Fruit fly (Drosophila melanogaster) whole organism, embryonic: ENCODE results near the gene CG7289.
A peak's percentile ranks its signal among the peaks of the same experiment; 100 is the strongest.

Experiments used
- B-H2 ChIP-seq: fragments of 200-800 bp; sonication (Bioruptor generic); optimal IDR thresholded peaks from 2 replicates; lab custom pipeline; 2018; ENCODE audit warnings: missing biosample characterization, mild to moderate bottlenecking, missing genetic modification characterization
- Bdp1 ChIP-seq: fragments of 200-800 bp; sonication (Bioruptor generic); optimal IDR thresholded peaks from 3 replicates; lab custom pipeline; 2016; ENCODE audit warnings: missing biosample characterization, missing genetic modification characterization
- C15 ChIP-seq: fragments of 200-800 bp; sonication (Bioruptor generic); IDR thresholded peaks from 3 replicates; pipeline ENCODE4 v1.3.6; 2022; ENCODE audit warnings: missing biosample characterization, missing genetic modification characterization
- CG10267 ChIP-seq: fragments of 200-800 bp; sonication (Bioruptor generic); optimal IDR thresholded peaks from 2 replicates; lab custom pipeline; 2018; ENCODE audit warnings: missing biosample characterization, mild to moderate bottlenecking, missing genetic modification characterization, moderate library complexity
- CG11456 ChIP-seq: fragments of 200-800 bp; sonication (Bioruptor generic); IDR thresholded peaks from 3 replicates; pipeline ENCODE4 v1.3.6; 2022; ENCODE audit warnings: missing biosample characterization, missing genetic modification characterization
- CG11504 ChIP-seq: fragments of 200-800 bp; sonication (Bioruptor generic); optimal IDR thresholded peaks from 3 replicates; lab custom pipeline; 2019; ENCODE audit warnings: missing biosample characterization, mild to moderate bottlenecking, missing genetic modification characterization, moderate library complexity
- CG12942 ChIP-seq: fragments of 200-800 bp; sonication (Bioruptor generic); optimal IDR thresholded peaks from 3 replicates; lab custom pipeline; 2016; ENCODE audit warnings: missing biosample characterization, missing genetic modification characterization
- CG13123 ChIP-seq: fragments of 200-800 bp; sonication (Bioruptor generic); optimal IDR thresholded peaks from 2 replicates; lab custom pipeline; 2016; ENCODE audit warnings: missing biosample characterization, missing genetic modification characterization
- CG14710 ChIP-seq: fragments of 200-800 bp; sonication (Bioruptor generic); optimal IDR thresholded peaks from 3 replicates; lab custom pipeline; 2019; ENCODE audit warnings: missing biosample characterization, mild to moderate bottlenecking, missing genetic modification characterization, moderate library complexity
- CG15479 ChIP-seq: fragments of 200-800 bp; sonication (Bioruptor generic); optimal IDR thresholded peaks from 3 replicates; lab custom pipeline; 2019; ENCODE audit warnings: missing biosample characterization, mild to moderate bottlenecking, missing genetic modification characterization, moderate library complexity
- CG15601 ChIP-seq: fragments of 200-800 bp; sonication (Bioruptor generic); optimal IDR thresholded peaks from 3 replicates; lab custom pipeline; 2019; ENCODE audit warnings: missing biosample characterization, mild to moderate bottlenecking, missing genetic modification characterization, moderate library complexity
- CG1603 ChIP-seq: fragments of 200-800 bp; sonication (Bioruptor generic); optimal IDR thresholded peaks from 2 replicates; lab custom pipeline; 2019; ENCODE audit warnings: missing biosample characterization, mild to moderate bottlenecking, missing genetic modification characterization, moderate library complexity
- CG16779 ChIP-seq: fragments of 200-800 bp; sonication (Bioruptor generic); IDR thresholded peaks from 2 replicates; pipeline ENCODE4 v1.3.6; 2022; ENCODE audit warnings: missing biosample characterization, missing genetic modification characterization
- CG16863 ChIP-seq: fragments of 200-800 bp; sonication (Bioruptor generic); optimal IDR thresholded peaks from 3 replicates; lab custom pipeline; 2016; ENCODE audit warnings: missing biosample characterization, missing genetic modification characterization
- CG17186 ChIP-seq: fragments of 200-800 bp; sonication (Bioruptor generic); optimal IDR thresholded peaks from 3 replicates; lab custom pipeline; 2017; ENCODE audit warnings: missing biosample characterization, missing genetic modification reagents, missing genetic modification characterization
- CG18764 ChIP-seq: fragments of 200-800 bp; sonication (Bioruptor generic); optimal IDR thresholded peaks from 3 replicates; lab custom pipeline; 2016; ENCODE audit warnings: missing biosample characterization, missing genetic modification characterization
- CG2712 ChIP-seq: fragments of 200-800 bp; optimal IDR thresholded peaks from 3 replicates; lab custom pipeline; 2019; ENCODE audit warnings: missing biosample characterization, mild to moderate bottlenecking, missing genetic modification characterization, moderate library complexity
- CG3065 ChIP-seq: fragments of 200-800 bp; sonication (Bioruptor generic); optimal IDR thresholded peaks from 2 replicates; lab custom pipeline; 2016; ENCODE audit warnings: missing biosample characterization, missing genetic modification characterization
- CG33213 ChIP-seq: fragments of 200-800 bp; sonication (Bioruptor generic); optimal IDR thresholded peaks from 3 replicates; lab custom pipeline; 2016; ENCODE audit warnings: missing biosample characterization, missing genetic modification characterization
- CG4360 ChIP-seq: fragments of 200-800 bp; sonication (Bioruptor generic); IDR thresholded peaks from 2 replicates; pipeline ENCODE4 v1.3.6; 2022; ENCODE audit warnings: missing biosample characterization, missing genetic modification characterization
- CG6175 ChIP-seq: fragments of 200-800 bp; sonication (Bioruptor generic); IDR thresholded peaks from 3 replicates; pipeline ENCODE4 v1.3.6; 2022; ENCODE audit warnings: missing biosample characterization, missing genetic modification characterization
- CG6272 ChIP-seq: fragments of 200-800 bp; sonication (Bioruptor generic); IDR thresholded peaks from 2 replicates; pipeline ENCODE4 v1.3.6; 2022; ENCODE audit warnings: missing biosample characterization, missing genetic modification characterization
- CG8290 ChIP-seq, 3 experiments: fragments of 200-800 bp; sonication (Bioruptor generic); optimal IDR thresholded peaks; 2 replicates each; lab custom pipeline; 2016 to 2019; ENCODE audit warnings: missing biosample characterization in 3 of 3, missing genetic modification characterization in 3 of 3, mild to moderate bottlenecking in 2 of 3, moderate library complexity in 1 of 3
- CoRest ChIP-seq: fragments of 200-800 bp; sonication (Bioruptor generic); optimal IDR thresholded peaks from 3 replicates; lab custom pipeline; 2018; ENCODE audit warnings: missing biosample characterization, mild to moderate bottlenecking, missing genetic modification characterization, moderate library complexity
- Dek ChIP-seq: fragments of 200-800 bp; sonication (Bioruptor generic); optimal IDR thresholded peaks from 3 replicates; lab custom pipeline; 2019; ENCODE audit warnings: missing biosample characterization, mild to moderate bottlenecking, missing genetic modification characterization, moderate library complexity
- E2f2 ChIP-seq: fragments of 200-800 bp; sonication (Bioruptor generic); IDR thresholded peaks from 2 replicates; pipeline ENCODE4 v1.3.6; 2022; ENCODE audit warnings: missing biosample characterization, missing genetic modification characterization
- Ets97D ChIP-seq: fragments of 200-800 bp; sonication (Bioruptor generic); optimal IDR thresholded peaks from 3 replicates; lab custom pipeline; 2016; ENCODE audit warnings: missing biosample characterization, missing genetic modification characterization
- HLH4C ChIP-seq: fragments of 200-800 bp; sonication (Bioruptor generic); IDR thresholded peaks from 3 replicates; pipeline ENCODE4 v1.3.6; 2022; ENCODE audit warnings: missing biosample characterization, missing genetic modification characterization; ENCODE audit not compliant: partially characterized antibody
- Myb ChIP-seq: fragments of 200-800 bp; sonication (Bioruptor generic); optimal IDR thresholded peaks from 2 replicates; lab custom pipeline; 2016; ENCODE audit warnings: missing biosample characterization, missing genetic modification characterization
- Stat92E ChIP-seq, 3 experiments: fragments of >200 bp in 2 of 3; fragments of 200-800 bp in 1 of 3; sonication (Bioruptor generic) in 1 of 3; optimal IDR thresholded peaks; 2 replicates each; lab custom pipeline; 2017 to 2019; ENCODE audit warnings: missing biosample characterization in 3 of 3, missing genetic modification characterization in 3 of 3, mild to moderate bottlenecking in 1 of 3, moderate library complexity in 1 of 3
- al ChIP-seq: fragments of 200-800 bp; sonication (Bioruptor generic); IDR thresholded peaks from 2 replicates; pipeline ENCODE4 v1.3.6; 2022; ENCODE audit warnings: missing biosample characterization, missing genetic modification characterization
- amos ChIP-seq: fragments of 200-800 bp; sonication (Bioruptor generic); IDR thresholded peaks from 2 replicates; pipeline ENCODE4 v1.3.6; 2022; ENCODE audit warnings: missing biosample characterization, missing genetic modification characterization; ENCODE audit not compliant: partially characterized antibody
- dm ChIP-seq: fragments of 200-800 bp; sonication (Bioruptor generic); optimal IDR thresholded peaks from 3 replicates; lab custom pipeline; 2016; ENCODE audit warnings: missing biosample characterization, missing genetic modification characterization
- fd3F ChIP-seq: fragments of 200-800 bp; sonication (Bioruptor generic); optimal IDR thresholded peaks from 2 replicates; lab custom pipeline; 2018; ENCODE audit warnings: missing biosample characterization, mild to moderate bottlenecking, missing genetic modification characterization, moderate library complexity
- fd96Cb ChIP-seq: fragments of 200-800 bp; sonication (Bioruptor generic); optimal IDR thresholded peaks from 2 replicates; lab custom pipeline; 2018; ENCODE audit warnings: missing biosample characterization, mild to moderate bottlenecking, missing genetic modification characterization, moderate library complexity
- fu2 ChIP-seq: fragments of 200-800 bp; sonication (Bioruptor generic); optimal IDR thresholded peaks from 2 replicates; lab custom pipeline; 2016; ENCODE audit warnings: missing biosample characterization, missing genetic modification characterization
- grn ChIP-seq: fragments of 200-800 bp; sonication (Bioruptor generic); optimal IDR thresholded peaks from 3 replicates; lab custom pipeline; 2017; ENCODE audit warnings: missing biosample characterization, missing genetic modification characterization
- gro ChIP-seq: fragments of 200-800 bp; sonication (Bioruptor generic); optimal IDR thresholded peaks from 2 replicates; lab custom pipeline; 2016; ENCODE audit warnings: missing biosample characterization, missing genetic modification characterization
- insv ChIP-seq, 2 experiments: fragments of 200-800 bp; sonication (Bioruptor generic); optimal IDR thresholded peaks; 3 replicates each; lab custom pipeline; 2016 to 2018; ENCODE audit warnings: missing biosample characterization in 2 of 2, missing genetic modification characterization in 2 of 2
- inv ChIP-seq: fragments of 200-800 bp; sonication (Bioruptor generic); IDR thresholded peaks from 2 replicates; pipeline ENCODE4 v1.3.6; 2022; ENCODE audit warnings: missing biosample characterization, missing genetic modification characterization; ENCODE audit not compliant: partially characterized antibody
- kah ChIP-seq: fragments of 200-800 bp; sonication (Bioruptor generic); optimal IDR thresholded peaks from 2 replicates; lab custom pipeline; 2018; ENCODE audit warnings: missing biosample characterization, mild to moderate bottlenecking, missing genetic modification characterization
- kni ChIP-seq: fragments of 200-800 bp; sonication (Bioruptor generic); optimal IDR thresholded peaks from 3 replicates; lab custom pipeline; 2017; ENCODE audit warnings: mild to moderate bottlenecking, missing biosample characterization, missing genetic modification reagents, missing genetic modification characterization
- knrl ChIP-seq: fragments of 200-800 bp; sonication (Bioruptor generic); IDR thresholded peaks from 3 replicates; pipeline ENCODE4 v1.3.6; 2022; ENCODE audit warnings: missing biosample characterization, missing genetic modification characterization; ENCODE audit not compliant: partially characterized antibody
- nerfin-1 ChIP-seq: fragments of 200-800 bp; sonication (Bioruptor generic); optimal IDR thresholded peaks from 3 replicates; lab custom pipeline; 2019; ENCODE audit warnings: missing biosample characterization, mild to moderate bottlenecking, missing genetic modification characterization, moderate library complexity
- nerfin-2 ChIP-seq: fragments of 200-800 bp; sonication (Bioruptor generic); IDR thresholded peaks from 2 replicates; pipeline ENCODE4 v1.3.6; 2022; ENCODE audit warnings: missing biosample characterization, missing genetic modification characterization; ENCODE audit not compliant: partially characterized antibody
- pb ChIP-seq: fragments of 200-800 bp; sonication (Bioruptor generic); optimal IDR thresholded peaks from 3 replicates; lab custom pipeline; 2016; ENCODE audit warnings: missing biosample characterization, missing genetic modification characterization
- sens ChIP-seq: fragments of 200-800 bp; sonication (Bioruptor generic); peaks from one replicate; lab custom pipeline; 2016; ENCODE audit warnings: missing biosample characterization, missing genetic modification characterization

The CG7289 gene

DNA sequence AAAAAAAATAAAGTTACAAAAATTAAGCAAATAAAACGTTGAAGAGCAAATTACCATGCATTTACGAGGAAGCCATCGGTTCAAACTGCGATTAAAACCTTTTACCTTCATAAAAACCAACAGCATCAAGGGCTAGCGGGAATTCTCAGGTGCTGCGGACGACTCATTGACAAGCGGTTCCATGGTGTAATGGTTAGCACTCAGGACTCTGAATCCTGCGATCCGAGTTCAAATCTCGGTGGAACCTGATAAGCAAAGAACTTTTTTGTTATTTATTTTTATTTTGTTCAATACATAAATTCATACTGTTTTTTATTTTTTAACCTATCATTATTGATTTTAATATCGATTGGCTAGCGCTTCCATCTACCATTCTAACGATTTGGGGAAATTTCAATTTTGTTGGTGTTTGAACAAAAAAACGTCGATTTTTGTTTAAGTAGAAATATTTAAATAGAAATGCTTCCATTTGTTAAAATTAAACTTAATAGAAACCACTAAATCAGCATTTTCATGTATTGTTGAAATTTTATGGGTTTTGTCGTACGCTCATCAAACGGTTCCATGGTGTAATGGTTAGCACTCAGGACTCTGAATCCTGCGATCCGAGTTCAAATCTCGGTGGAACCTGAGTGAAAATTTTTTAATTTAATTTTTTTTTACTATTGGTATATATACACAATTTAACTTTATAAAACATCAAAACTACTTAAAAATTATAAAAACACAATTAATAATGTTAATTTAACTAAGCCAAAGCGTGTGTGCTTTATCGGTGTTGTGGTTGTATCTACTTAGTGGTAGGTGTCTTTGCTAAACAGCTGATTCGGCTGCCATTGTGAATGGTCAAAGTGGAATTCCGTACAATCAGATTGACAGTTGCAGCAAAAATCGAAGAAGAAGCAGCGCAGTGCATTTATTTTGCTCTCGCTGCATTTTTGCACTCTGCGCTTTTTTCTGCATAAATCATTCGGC lies 27.2 kb downstream of the CG7289 start, which contains the start of gene CG4238 (continued):
- TF ChIP-seq E2f2 (GFP tag; lab: Robert Waterston, UW) (peak; percentile 65; the same call in 1 of the 2 replicates), CG1603 (tag; lab: Kevin White, UChicago) (peak; percentile 49), Myb (GFP tag; lab: Kevin White, UChicago) (peak; percentile 24), CG8290 (GFP tag; optimal IDR thresholded peaks at IDR 0.05; lab: Kevin White, UChicago) (peak; percentile 56), CG8290 (tag; optimal IDR thresholded peaks at IDR 0.05; lab: Kevin White, UChicago) (peak in 1 of 2 experiments; percentile 61), CG3065 (no peak), al (no peak), CG2712 (tag; lab: Kevin White, UChicago) (peak; percentile 100), CG14710 (peak; percentile 31), CG16863 (GFP tag; lab: Kevin White, UChicago) (no peak), CG6175 (GFP tag; lab: Robert Waterston, UW) (no peak), grn (GFP tag; lab: Kevin White, UChicago) (peak; percentile 74), CG33213 (GFP tag; lab: Kevin White, UChicago) (no peak), Stat92E (GFP tag; optimal IDR thresholded peaks at IDR 0.05; lab: Kevin White, UChicago) (peak in 1 of 3 experiments; percentile 26), CG15601 (tag; lab: Kevin White, UChicago) (peak; percentile 25), dm (no peak), Ets97D (peak; percentile 55), CG17186 (peak; percentile 5), CG18764 (GFP tag; lab: Kevin White, UChicago) (no peak), gro (GFP tag; lab: Kevin White, UChicago) (no peak), fd96Cb (tag; lab: Kevin White, UChicago) (no peak), CG10267 (tag; lab: Kevin White, UChicago) (peak; percentile 22), pb (no peak), CG6272 (GFP tag; lab: Robert Waterston, UW) (no peak), CoRest (tag; lab: Kevin White, UChicago) (peak; percentile 22), insv (GFP tag; optimal IDR thresholded peaks at IDR 0.05; lab: Kevin White, UChicago) (peak in 1 of 2 experiments; percentile 87), B-H2 (GFP tag; lab: Kevin White, UChicago) (no peak), kah (GFP tag; lab: Kevin White, UChicago) (no peak), CG11456 (GFP tag; lab: Robert Waterston, UW) (no peak), knrl (GFP tag; lab: Robert Waterston, UW) (peak; percentile 62), CG16779 (GFP tag; lab: Robert Waterston, UW) (no peak), Bdp1 (peak; percentile 98), CG11504 (tag; lab: Kevin White, UChicago) (peak; percentile 46), CG15479 (GFP tag; lab: Kevin White, UChicago) (no peak), kni (GFP tag; lab: Kevin White, UChicago) (peak; percentile 5), nerfin-1 (tag; lab: Kevin White, UChicago) (peak; percentile 57), CG12942 (GFP tag; lab: Kevin White, UChicago) (no peak), fd3F (GFP tag; lab: Kevin White, UChicago) (no peak), CG4360 (GFP tag; lab: Robert Waterston, UW) (0 out of 2 replicates have a peak, but pooled peaks have one; percentile 12), Dek (tag; lab: Kevin White, UChicago) (peak; percentile 27), nerfin-2 (peak; percentile 52), inv (GFP tag; lab: Robert Waterston, UW) (peak; percentile 12; the same call in 1 of the 2 replicates), HLH4C (peak; percentile 63; the same call in 2 of the 3 replicates), sens (peak; percentile 17), C15 (GFP tag; lab: Robert Waterston, UW) (no peak), fu2 (GFP tag; lab: Kevin White, UChicago) (no peak), CG13123 (no peak), amos (GFP tag; lab: Robert Waterston, UW) (peak; percentile 71)
